Worm (Caenorhabditis elegans) whole organism, late embryonic: Measurements from ENCODE around the gene pqn-41.

Experiments used
- ama-1 ChIP-seq: fragments of 150-350 bp; optimal IDR thresholded peaks from 2 replicates; lab custom pipeline; 2014
- ceh-19 ChIP-seq: fragments of 200-800 bp; sonication (Bioruptor generic); optimal IDR thresholded peaks from 2 replicates; lab custom pipeline; 2018; ENCODE audit warnings: mild to moderate bottlenecking, missing genetic modification characterization, missing compliant biosample characterization
- ceh-31 ChIP-seq: sonication (generic microtip); optimal IDR thresholded peaks from 2 replicates; lab custom pipeline; 2016; ENCODE audit warnings: missing genetic modification characterization, missing compliant biosample characterization
- ceh-45 ChIP-seq: fragments of 200-800 bp; sonication (Bioruptor generic); IDR thresholded peaks from 2 replicates; pipeline ENCODE4 v1.3.6; 2022; ENCODE audit warnings: missing genetic modification reagents, missing genetic modification characterization, missing compliant biosample characterization
- ceh-9 ChIP-seq: sonication (generic microtip); optimal IDR thresholded peaks from 2 replicates; lab custom pipeline; 2016; ENCODE audit warnings: mild to moderate bottlenecking, missing genetic modification characterization, inconsistent platforms, missing compliant biosample characterization
- ets-4 ChIP-seq: sonication (generic microtip); optimal IDR thresholded peaks from 2 replicates; lab custom pipeline; 2016; ENCODE audit warnings: missing genetic modification characterization, missing compliant biosample characterization
- fax-1 ChIP-seq: sonication (generic microtip); optimal IDR thresholded peaks from 2 replicates; lab custom pipeline; 2016; ENCODE audit warnings: missing genotype, missing genetic modification characterization, missing compliant biosample characterization
- fkh-10 ChIP-seq: fragments of 150-350 bp; optimal IDR thresholded peaks from 2 replicates; lab custom pipeline; 2014; ENCODE audit warnings: missing biosample characterization, missing genetic modification reagents, missing genetic modification characterization
- hlh-8 ChIP-seq: sonication (generic microtip); optimal IDR thresholded peaks from 2 replicates; lab custom pipeline; 2016; ENCODE audit warnings: missing genotype, missing genetic modification characterization, missing compliant biosample characterization
- nfya-1 ChIP-seq: sonication (generic microtip); optimal IDR thresholded peaks from 2 replicates; lab custom pipeline; 2017; ENCODE audit warnings: missing genetic modification characterization, mild to moderate bottlenecking, missing compliant biosample characterization, antibody characterized with exemption, moderate library complexity
- nhr-11 ChIP-seq: fragments of 150-350 bp; optimal IDR thresholded peaks from 2 replicates; lab custom pipeline; 2014; ENCODE audit warnings: missing biosample characterization, missing genetic modification characterization
- nhr-232 ChIP-seq: sonication (generic microtip); optimal IDR thresholded peaks from 2 replicates; lab custom pipeline; 2016; ENCODE audit warnings: missing genetic modification characterization, missing compliant biosample characterization
- rnt-1 ChIP-seq: sonication (generic microtip); optimal IDR thresholded peaks from 2 replicates; lab custom pipeline; 2016; ENCODE audit warnings: missing genetic modification characterization, missing compliant biosample characterization
- unc-55 ChIP-seq: sonication (generic microtip); optimal IDR thresholded peaks from 2 replicates; lab custom pipeline; 2017; ENCODE audit warnings: missing biosample characterization, missing genetic modification reagents, missing genetic modification characterization

DNA sequence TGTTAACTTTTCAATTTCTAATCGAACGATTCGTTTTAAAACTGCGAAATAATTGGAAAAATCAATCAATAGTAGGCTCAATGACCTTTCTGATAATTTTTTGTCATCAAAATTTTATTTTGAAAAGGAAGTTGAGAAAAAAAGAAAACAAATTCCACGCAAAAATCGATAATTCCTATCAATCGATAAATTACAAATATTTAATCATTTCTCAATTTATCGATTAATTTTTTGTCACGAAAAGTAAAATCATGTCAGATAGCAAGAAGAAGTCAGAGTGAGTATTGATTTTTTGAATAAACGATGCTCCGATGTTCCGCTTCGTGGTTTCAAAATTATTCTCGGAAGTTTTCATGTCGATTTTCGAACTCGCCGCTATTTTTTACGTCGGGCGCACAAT, 11.9 kb upstream of the pqn-41 start, which contains the start of the genes B0524.5 and B0524.2:
- TF ChIP-seq nfya-1 (no peak), ceh-9 (tag; lab: Kevin White, UChicago) (no peak), fkh-10 (GFP tag; lab: Kevin White, UChicago) (no peak), nhr-232 (no peak), ceh-31 (tag; lab: Kevin White, UChicago) (no peak), fax-1 (tag; lab: Kevin White, UChicago) (no peak), ceh-19 (no peak), ama-1 (lab: Kevin White, UChicago) (no peak), rnt-1 (no peak), nhr-11 (no peak), ceh-45 (GFP tag; lab: Robert Waterston, UW) (no peak), ets-4 (tag; lab: Kevin White, UChicago) (no peak), unc-55 (no peak), hlh-8 (tag; lab: Kevin White, UChicago) (no peak)
